Fruit fly (Drosophila melanogaster) whole organism, embryonic: ENCODE data around the gene CG11811.

Experiments used
- CoRest ChIP-seq: fragments of 200-800 bp; sonication (Bioruptor generic); optimal IDR thresholded peaks from 3 replicates; lab custom pipeline; 2018; ENCODE audit warnings: missing biosample characterization, mild to moderate bottlenecking, missing genetic modification characterization, moderate library complexity
- Dek ChIP-seq: fragments of 200-800 bp; sonication (Bioruptor generic); optimal IDR thresholded peaks from 3 replicates; lab custom pipeline; 2019; ENCODE audit warnings: missing biosample characterization, mild to moderate bottlenecking, missing genetic modification characterization, moderate library complexity
- HLH4C ChIP-seq: fragments of 200-800 bp; sonication (Bioruptor generic); IDR thresholded peaks from 3 replicates; pipeline ENCODE4 v1.3.6; 2022; ENCODE audit warnings: missing biosample characterization, missing genetic modification characterization; ENCODE audit not compliant: partially characterized antibody
- sisA ChIP-seq: fragments of 200-800 bp; sonication (Bioruptor generic); IDR thresholded peaks from 2 replicates; pipeline ENCODE4 v1.3.6; 2022; ENCODE audit warnings: missing biosample characterization, missing genetic modification characterization

dm6 chr3L:10654439-10654838 is 36.4 kb upstream of the CG11811 start:
- TF ChIP-seq Dek (tag; lab: Kevin White, UChicago) (no peak), CoRest (tag; lab: Kevin White, UChicago) (no peak), HLH4C (no peak), sisA (GFP tag; lab: Robert Waterston, UW) (no peak)
